Worm (Caenorhabditis elegans): Measurements from ENCODE around the gene K09H11.11.

ce11 chrV:5712189-5712588, 42.9 kb downstream of the K09H11.11 start:
- no peak for TF ChIP-seq ama-1 (optimal IDR thresholded peaks at IDR 0.05)
- TF ChIP-seq ceh-32 (tag; optimal IDR thresholded peaks at IDR 0.05; ENCODE audit: poor library complexity), result no peak
